Worm (Caenorhabditis elegans) whole organism, mixed stage, embryonic: ENCODE measurements around the gene Y59H11AR.10.

ENCODE experiments used
- M03D4.4 ChIP-seq: sonication (generic microtip); optimal IDR thresholded peaks from 2 replicates; lab custom pipeline; 2017; ENCODE audit warnings: mild to moderate bottlenecking, missing genetic modification characterization, missing compliant biosample characterization
- bed-3 ChIP-seq: fragments of 200-800 bp; sonication (Bioruptor generic); optimal IDR thresholded peaks from 3 replicates; lab custom pipeline; 2018; ENCODE audit warnings: mild to moderate bottlenecking, missing genetic modification characterization, moderate library complexity, missing compliant biosample characterization
- blmp-1 ChIP-seq: fragments of 150-350 bp; optimal IDR thresholded peaks from 2 replicates; lab custom pipeline; 2014; ENCODE audit warnings: missing biosample characterization, missing genetic modification characterization
- ceh-39 ChIP-seq: fragments of 150-350 bp; optimal IDR thresholded peaks from 2 replicates; lab custom pipeline; 2014; ENCODE audit warnings: missing biosample characterization, missing genetic modification characterization
- ceh-43 ChIP-seq: fragments of 200-800 bp; sonication (Bioruptor generic); optimal IDR thresholded peaks from 2 replicates; lab custom pipeline; 2018; ENCODE audit warnings: mild to moderate bottlenecking, missing genetic modification characterization, moderate library complexity, missing compliant biosample characterization
- ceh-83 ChIP-seq: fragments of 200-800 bp; sonication (Bioruptor generic); optimal IDR thresholded peaks from 2 replicates; lab custom pipeline; 2018; ENCODE audit warnings: mild to moderate bottlenecking, missing genetic modification characterization, missing compliant biosample characterization
- ces-1 ChIP-seq: fragments of 150-350 bp; optimal IDR thresholded peaks from 2 replicates; lab custom pipeline; 2014; ENCODE audit warnings: missing biosample characterization, missing genetic modification reagents, missing genetic modification characterization
- cnd-1 ChIP-seq: fragments of 200-800 bp; sonication (Bioruptor generic); optimal IDR thresholded peaks from 2 replicates; lab custom pipeline; 2018; ENCODE audit warnings: mild to moderate bottlenecking, missing genetic modification characterization, missing compliant biosample characterization
- drap-1 ChIP-seq: fragments of 200-800 bp; sonication (Bioruptor generic); optimal IDR thresholded peaks from 3 replicates; lab custom pipeline; 2018; ENCODE audit warnings: mild to moderate bottlenecking, missing genetic modification characterization, missing compliant biosample characterization
- elt-1 ChIP-seq: sonication (generic microtip); optimal IDR thresholded peaks from 2 replicates; lab custom pipeline; 2017; ENCODE audit warnings: missing genetic modification characterization, mild to moderate bottlenecking, missing compliant biosample characterization, antibody characterized with exemption, moderate library complexity, borderline replicate concordance; ENCODE audit not compliant: insufficient read depth
- elt-3 ChIP-seq: fragments of 150-350 bp; optimal IDR thresholded peaks from 2 replicates; lab custom pipeline; 2014; ENCODE audit warnings: missing biosample characterization, missing genetic modification characterization
- flh-1 ChIP-seq: fragments of 200-800 bp; sonication (Bioruptor generic); optimal IDR thresholded peaks from 2 replicates; lab custom pipeline; 2018; ENCODE audit warnings: mild to moderate bottlenecking, missing genetic modification characterization, moderate library complexity, missing compliant biosample characterization
- ham-2 ChIP-seq: fragments of 200-800 bp; sonication (Bioruptor generic); optimal IDR thresholded peaks from 2 replicates; lab custom pipeline; 2018; ENCODE audit warnings: mild to moderate bottlenecking, missing genetic modification characterization, missing compliant biosample characterization
- hlh-1 ChIP-seq: fragments of 150-350 bp; optimal IDR thresholded peaks from 2 replicates; lab custom pipeline; 2014; ENCODE audit warnings: missing biosample characterization, missing genetic modification reagents, missing genetic modification characterization
- lin-13 ChIP-seq: fragments of 150-350 bp; optimal IDR thresholded peaks from 2 replicates; lab custom pipeline; 2014; ENCODE audit warnings: missing biosample characterization, missing genetic modification characterization
- lsy-2 ChIP-seq: fragments of 150-350 bp; optimal IDR thresholded peaks from 2 replicates; lab custom pipeline; 2014; ENCODE audit warnings: missing biosample characterization, missing genetic modification characterization
- mab-5 ChIP-seq: fragments of 150-350 bp; optimal IDR thresholded peaks from 2 replicates; lab custom pipeline; 2014; ENCODE audit warnings: missing biosample characterization, missing genetic modification characterization
- mep-1 ChIP-seq: fragments of 150-350 bp; optimal IDR thresholded peaks from 2 replicates; lab custom pipeline; 2017; ENCODE audit warnings: missing biosample characterization, missing genetic modification reagents, missing genetic modification characterization, inconsistent platforms
- mls-2 ChIP-seq: sonication (generic microtip); optimal IDR thresholded peaks from 2 replicates; lab custom pipeline; 2016; ENCODE audit warnings: mild to moderate bottlenecking, missing genetic modification characterization, moderate library complexity, missing compliant biosample characterization
- nhr-2 ChIP-seq: fragments of 150-350 bp; optimal IDR thresholded peaks from 2 replicates; lab custom pipeline; 2014; ENCODE audit warnings: missing biosample characterization, missing genetic modification characterization
- nhr-237 ChIP-seq: fragments of 150-350 bp; optimal IDR thresholded peaks from 2 replicates; lab custom pipeline; 2014; ENCODE audit warnings: missing biosample characterization, missing genetic modification characterization
- nhr-28 ChIP-seq: fragments of 150-350 bp; optimal IDR thresholded peaks from 2 replicates; lab custom pipeline; 2014; ENCODE audit warnings: missing biosample characterization, missing genetic modification characterization
- sem-2 ChIP-seq: fragments of 200-800 bp; sonication (Bioruptor generic); optimal IDR thresholded peaks from 2 replicates; lab custom pipeline; 2018; ENCODE audit warnings: mild to moderate bottlenecking, missing genetic modification characterization, missing compliant biosample characterization
- snpc-4 ChIP-seq: fragments of 150-350 bp; optimal IDR thresholded peaks from 2 replicates; lab custom pipeline; 2014; ENCODE audit warnings: missing biosample characterization, missing genetic modification characterization
- sptf-1 ChIP-seq: sonication (generic microtip); optimal IDR thresholded peaks from 2 replicates; lab custom pipeline; 2017; ENCODE audit warnings: mild to moderate bottlenecking, missing genetic modification characterization, moderate library complexity, missing compliant biosample characterization
- tbx-8 ChIP-seq: fragments of 200-800 bp; sonication (Bioruptor generic); optimal IDR thresholded peaks from 2 replicates; lab custom pipeline; 2018; ENCODE audit warnings: mild to moderate bottlenecking, missing genetic modification characterization, moderate library complexity, missing compliant biosample characterization
- unc-39 ChIP-seq: fragments of 150-350 bp; optimal IDR thresholded peaks from 2 replicates; lab custom pipeline; 2014; ENCODE audit warnings: missing biosample characterization, missing genetic modification characterization
- unc-62 ChIP-seq: fragments of 150-350 bp; optimal IDR thresholded peaks from 2 replicates; lab custom pipeline; 2014; ENCODE audit warnings: missing biosample characterization, missing genetic modification reagents, missing genetic modification characterization

Gene Y59H11AR.10

DNA sequence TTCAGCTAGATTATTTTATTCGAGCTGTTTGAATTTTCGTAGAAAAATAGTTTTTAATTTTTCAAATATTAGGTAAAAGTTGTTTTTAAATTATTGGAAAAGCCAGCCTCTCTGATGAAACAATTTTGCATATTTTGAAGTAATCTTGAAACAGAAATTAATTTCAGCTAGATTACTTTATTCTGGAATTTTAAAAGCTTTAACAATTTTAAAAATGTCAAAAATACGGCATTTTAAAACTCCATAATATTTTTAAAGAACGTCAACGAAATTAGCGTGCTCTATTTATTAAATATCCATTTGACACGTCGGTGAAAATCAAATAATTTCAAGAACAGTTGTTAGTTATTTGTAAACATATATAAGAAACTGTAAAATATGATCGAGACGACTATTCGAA, at the start of gene Y59H11AR.10:
Y59H11AR.10 (plus strand) TSS at position 301 of the 400 bp plus-strand sequence.
- TF ChIP-seq blmp-1 (tag; lab: Kevin White, UChicago) (no peak), drap-1 (GFP tag; lab: Kevin White, UChicago) (no peak), mep-1 (no peak), ceh-83 (GFP tag; lab: Kevin White, UChicago) (no peak), mls-2 (tag; lab: Kevin White, UChicago) (no peak), unc-39 (no peak), ceh-39 (tag; lab: Kevin White, UChicago) (no peak)
- TF ChIP-seq, all 35 proteins: peak for 0

DNA sequence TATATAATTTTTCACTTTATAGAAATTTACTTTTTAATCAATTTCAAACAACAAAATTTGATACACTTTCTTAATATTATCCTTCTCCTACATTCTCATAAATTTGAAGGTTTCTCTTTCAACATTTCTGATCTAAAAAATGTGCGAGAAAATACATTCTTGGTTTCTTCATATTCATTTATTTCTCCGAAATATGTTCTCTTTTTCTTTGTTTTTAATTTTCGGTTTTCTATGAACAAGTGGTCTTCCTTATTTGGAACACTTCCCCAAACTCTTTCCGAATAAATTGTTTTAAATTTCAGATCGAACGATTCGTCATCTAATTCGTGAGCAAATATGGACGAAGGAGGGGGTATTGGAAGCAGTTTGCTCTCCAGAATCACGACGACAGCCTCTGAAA, 43.8 kb upstream of the Y59H11AR.10 start, which contains the start of gene npr-22:
npr-22 (plus strand) TSS at position 301 of the 400 bp plus-strand sequence.
- TF ChIP-seq blmp-1 (tag; lab: Kevin White, UChicago) (no peak), bed-3 (GFP tag; lab: Kevin White, UChicago) (no peak), elt-3 (tag; lab: Kevin White, UChicago) (no peak), unc-62 (GFP tag; lab: Kevin White, UChicago) (no peak), mab-5 (tag; lab: Kevin White, UChicago) (no peak), tbx-8 (GFP tag; lab: Kevin White, UChicago) (no peak), ces-1 (GFP tag; lab: Kevin White, UChicago) (no peak), hlh-1 (tag; lab: Kevin White, UChicago) (no peak), elt-1 (tag; lab: Kevin White, UChicago) (no peak), ham-2 (GFP tag; lab: Kevin White, UChicago) (no peak), ceh-43 (GFP tag; lab: Kevin White, UChicago) (no peak), nhr-28 (no peak), nhr-2 (tag; lab: Kevin White, UChicago) (no peak), M03D4.4 (tag; lab: Kevin White, UChicago) (no peak)

DNA sequence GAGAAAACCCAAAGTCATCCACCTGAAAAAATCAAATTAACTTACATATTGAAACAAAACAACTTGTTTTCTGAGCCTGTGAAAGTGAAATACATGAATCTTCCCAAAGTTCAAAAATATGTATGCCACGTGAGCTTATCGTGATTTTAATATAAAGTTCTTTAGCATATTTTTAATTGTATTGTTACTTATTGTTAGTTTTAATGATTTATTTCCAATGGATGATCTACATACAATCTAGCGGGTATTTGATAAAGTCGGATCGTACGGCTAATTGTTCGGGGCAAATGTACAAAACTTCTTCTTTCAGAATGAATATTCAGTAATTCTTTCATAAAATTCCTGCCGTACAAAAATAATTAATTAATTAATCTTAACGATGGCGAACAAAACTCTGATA, 32.7 kb upstream of the Y59H11AR.10 start, which contains the start of gene Y59H11AM.4:
Y59H11AM.4 (minus strand) TSS at position 101 of the 400 bp plus-strand sequence.
- no peak for TF ChIP-seq mep-1
- TF ChIP-seq drap-1 (GFP tag; lab: Kevin White, UChicago) = no peak
- TF ChIP-seq ceh-83 (GFP tag; lab: Kevin White, UChicago) = no peak

DNA sequence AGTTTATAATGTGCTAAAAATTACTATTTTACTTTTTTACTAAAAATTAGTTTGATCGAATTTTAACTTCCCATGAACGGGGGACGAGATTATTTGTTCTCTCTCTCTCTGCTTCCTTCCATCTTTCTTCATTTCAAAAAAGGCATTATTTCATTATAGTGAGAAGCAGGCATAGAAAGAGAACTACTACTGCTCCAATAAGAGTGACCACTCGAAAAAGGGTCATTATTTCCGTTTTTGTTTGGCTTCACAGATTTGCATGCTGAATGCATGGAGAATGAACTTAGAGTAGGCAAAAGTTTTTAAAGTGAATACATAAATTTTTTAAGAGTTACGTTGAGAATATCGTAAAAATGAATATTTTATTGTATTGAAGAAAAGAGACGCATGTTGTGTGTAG, 32.3 kb upstream of the Y59H11AR.10 start:
- no peak for TF ChIP-seq nhr-28
- TF ChIP-seq elt-1 (tag; lab: Kevin White, UChicago) = no peak
- TF ChIP-seq ces-1 (GFP tag; lab: Kevin White, UChicago) = no peak
- TF ChIP-seq ham-2 (GFP tag; lab: Kevin White, UChicago) = no peak
- TF ChIP-seq nhr-2 (tag; lab: Kevin White, UChicago) = no peak
- no peak for TF ChIP-seq sem-2 (GFP tag; lab: Kevin White, UChicago)
- no peak for TF ChIP-seq mab-5 (tag; lab: Kevin White, UChicago)
- TF ChIP-seq lin-13 (tag; lab: Kevin White, UChicago) = no peak
- TF ChIP-seq flh-1 (GFP tag; lab: Kevin White, UChicago) = no peak
- TF ChIP-seq elt-3 (tag; lab: Kevin White, UChicago) = no peak
- no peak for TF ChIP-seq blmp-1 (tag; lab: Kevin White, UChicago)
- TF ChIP-seq nhr-237 (tag; lab: Kevin White, UChicago) = no peak
- TF ChIP-seq lsy-2 (tag; lab: Kevin White, UChicago) = no peak
- TF ChIP-seq drap-1 (GFP tag; lab: Kevin White, UChicago) = no peak
- TF ChIP-seq unc-62 (GFP tag; lab: Kevin White, UChicago) = no peak
- no peak for TF ChIP-seq cnd-1 (tag; lab: Kevin White, UChicago)
- TF ChIP-seq sptf-1 = no peak
- no peak for TF ChIP-seq snpc-4 (tag; lab: Kevin White, UChicago)

DNA sequence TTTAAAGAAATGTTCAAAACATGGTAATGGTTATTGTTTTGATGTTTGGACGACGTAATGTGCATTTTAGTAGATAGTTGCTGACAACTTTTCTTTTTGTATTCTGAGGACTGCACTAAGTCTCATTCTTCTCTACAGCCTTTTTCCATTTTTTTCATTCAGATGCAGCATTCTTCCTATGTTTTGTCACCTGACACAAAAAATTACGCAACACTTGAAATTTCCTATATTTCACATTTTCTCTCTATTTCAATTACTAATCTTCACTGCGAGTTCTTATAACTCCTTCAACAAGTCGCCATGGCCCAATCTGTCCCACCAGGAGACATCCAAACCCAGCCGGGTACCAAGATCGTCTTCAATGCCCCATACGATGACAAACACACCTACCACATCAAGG, 31.8 kb upstream of the Y59H11AR.10 start, which contains the start of gene Y59H11AM.1:
Y59H11AM.1 (plus strand) TSS at position 301 of the 400 bp plus-strand sequence.
- TF ChIP-seq mls-2 (tag; lab: Kevin White, UChicago) = no peak
- TF ChIP-seq elt-3 (tag; lab: Kevin White, UChicago) = no peak
- TF ChIP-seq nhr-2 (tag; lab: Kevin White, UChicago) = no peak
- no peak for TF ChIP-seq mep-1
- TF ChIP-seq snpc-4 (tag; lab: Kevin White, UChicago) = no peak
- no peak for TF ChIP-seq lsy-2 (tag; lab: Kevin White, UChicago)
- no peak for TF ChIP-seq lin-13 (tag; lab: Kevin White, UChicago)
- no peak for TF ChIP-seq ceh-83 (GFP tag; lab: Kevin White, UChicago)
- no peak for TF ChIP-seq sptf-1
